Fruit fly (Drosophila melanogaster) whole organism, embryonic: ENCODE results near the gene lqf.
A peak's percentile ranks its signal among the peaks of the same experiment; 100 is the strongest.
"Not testable (repeated sequence)": the region's sequence is repeated elsewhere in the genome, so short reads cannot be mapped to it uniquely, and the experiment has no call there.

Source experiments
- Atf6 ChIP-seq: fragments of 200-800 bp; sonication (Bioruptor generic); IDR thresholded peaks from 2 replicates; pipeline ENCODE4 v1.3.6; 2022; ENCODE audit warnings: missing biosample characterization, missing genetic modification characterization
- CG11093 ChIP-seq: fragments of 200-800 bp; sonication (Bioruptor generic); IDR thresholded peaks from 3 replicates; pipeline ENCODE4 v1.3.6; 2022; ENCODE audit warnings: missing biosample characterization, missing genetic modification characterization
- CG14667 ChIP-seq: fragments of 200-800 bp; sonication (Bioruptor generic); IDR thresholded peaks from 2 replicates; pipeline ENCODE4 v1.3.6; 2022; ENCODE audit warnings: missing biosample characterization, missing genetic modification characterization
- CG14965 ChIP-seq: fragments of 200-800 bp; sonication (Bioruptor generic); optimal IDR thresholded peaks from 2 replicates; lab custom pipeline; 2016; ENCODE audit warnings: missing biosample characterization, missing genetic modification characterization, borderline replicate concordance
- CG15479 ChIP-seq: fragments of 200-800 bp; sonication (Bioruptor generic); optimal IDR thresholded peaks from 3 replicates; lab custom pipeline; 2019; ENCODE audit warnings: missing biosample characterization, mild to moderate bottlenecking, missing genetic modification characterization, moderate library complexity
- CG17361 ChIP-seq: fragments of 200-800 bp; sonication (Bioruptor generic); IDR thresholded peaks from 3 replicates; pipeline ENCODE4 v1.3.6; 2022; ENCODE audit warnings: missing biosample characterization, missing genetic modification characterization
- CG18476 ChIP-seq: fragments of 200-800 bp; sonication (Bioruptor generic); optimal IDR thresholded peaks from 2 replicates; lab custom pipeline; 2016; ENCODE audit warnings: missing biosample characterization, mild to moderate bottlenecking, missing genetic modification characterization
- CG2129 ChIP-seq: fragments of 200-800 bp; sonication (Bioruptor generic); IDR thresholded peaks from 2 replicates; pipeline ENCODE4 v1.3.6; 2022; ENCODE audit warnings: missing biosample characterization, missing genetic modification characterization; ENCODE audit not compliant: partially characterized antibody
- CG3407 ChIP-seq: fragments of 200-800 bp; sonication (Bioruptor generic); optimal IDR thresholded peaks from 2 replicates; lab custom pipeline; 2018; ENCODE audit warnings: missing biosample characterization, mild to moderate bottlenecking, missing genetic modification characterization
- CG4730 ChIP-seq: fragments of 200-800 bp; sonication (Bioruptor generic); IDR thresholded peaks from 2 replicates; pipeline ENCODE4 v1.3.6; 2022; ENCODE audit warnings: missing biosample characterization, missing genetic modification characterization
- CG6254 ChIP-seq: fragments of 200-800 bp; sonication (Bioruptor generic); optimal IDR thresholded peaks from 3 replicates; lab custom pipeline; 2017; ENCODE audit warnings: mild to moderate bottlenecking, missing biosample characterization, missing genetic modification reagents, missing genetic modification characterization
- CG9609 ChIP-seq: fragments of 200-800 bp; sonication (Bioruptor generic); optimal IDR thresholded peaks from 3 replicates; lab custom pipeline; 2016; ENCODE audit warnings: missing biosample characterization, missing genetic modification characterization
- CkIIα-i1 ChIP-seq: fragments of 200-800 bp; sonication (Bioruptor generic); IDR thresholded peaks from 2 replicates; pipeline ENCODE4 v1.3.6; 2022; ENCODE audit warnings: missing biosample characterization, missing genetic modification characterization
- CrebB ChIP-seq: fragments of 200-800 bp; sonication (Bioruptor generic); optimal IDR thresholded peaks from 3 replicates; lab custom pipeline; 2018; ENCODE audit warnings: missing biosample characterization, mild to moderate bottlenecking, missing genetic modification characterization
- Dek ChIP-seq: fragments of 200-800 bp; sonication (Bioruptor generic); optimal IDR thresholded peaks from 3 replicates; lab custom pipeline; 2019; ENCODE audit warnings: missing biosample characterization, mild to moderate bottlenecking, missing genetic modification characterization, moderate library complexity
- Drgx ChIP-seq: fragments of 200-800 bp; sonication (Bioruptor generic); IDR thresholded peaks from 2 replicates; pipeline ENCODE4 v1.3.6; 2022; ENCODE audit warnings: missing biosample characterization, missing genetic modification characterization
- ERR ChIP-seq: fragments of 200-800 bp; sonication (Bioruptor generic); optimal IDR thresholded peaks from 2 replicates; lab custom pipeline; 2016; ENCODE audit warnings: missing biosample characterization, missing genetic modification characterization
- Ets65A ChIP-seq: fragments of 200-800 bp; sonication (Bioruptor generic); peaks from one replicate; lab custom pipeline; 2016; ENCODE audit warnings: missing biosample characterization, missing genetic modification characterization
- Fer2 ChIP-seq: fragments of 200-800 bp; sonication (Bioruptor generic); optimal IDR thresholded peaks from 2 replicates; lab custom pipeline; 2018; ENCODE audit warnings: missing biosample characterization, mild to moderate bottlenecking, missing genetic modification characterization, moderate library complexity
- Fer3 ChIP-seq: fragments of 200-800 bp; sonication (Bioruptor generic); optimal IDR thresholded peaks from 2 replicates; lab custom pipeline; 2018; ENCODE audit warnings: missing biosample characterization, mild to moderate bottlenecking, missing genetic modification characterization, moderate library complexity
- HLH4C ChIP-seq: fragments of 200-800 bp; sonication (Bioruptor generic); IDR thresholded peaks from 3 replicates; pipeline ENCODE4 v1.3.6; 2022; ENCODE audit warnings: missing biosample characterization, missing genetic modification characterization; ENCODE audit not compliant: partially characterized antibody
- MBD-R2 ChIP-seq: fragments of 200-800 bp; sonication (Bioruptor generic); IDR thresholded peaks from 2 replicates; pipeline ENCODE4 v1.3.6; 2022; ENCODE audit warnings: missing biosample characterization, missing genetic modification characterization
- MESR4 ChIP-seq: fragments of 200-800 bp; sonication (Bioruptor generic); optimal IDR thresholded peaks from 2 replicates; lab custom pipeline; 2018; ENCODE audit warnings: missing biosample characterization, mild to moderate bottlenecking, missing genetic modification characterization, moderate library complexity
- Pdp1 ChIP-seq, 2 experiments: fragments of 200-800 bp; sonication (Bioruptor generic); optimal IDR thresholded peaks; 3 replicates each; lab custom pipeline; 2016; ENCODE audit warnings: missing biosample characterization in 2 of 2, missing genetic modification characterization in 2 of 2, mild to moderate bottlenecking in 1 of 2, moderate library complexity in 1 of 2
- Ravus ChIP-seq: fragments of 200-800 bp; sonication (Bioruptor generic); IDR thresholded peaks from 2 replicates; pipeline ENCODE4 v1.3.6; 2022; ENCODE audit warnings: missing biosample characterization, missing genetic modification characterization
- Rfx ChIP-seq: fragments of 200-800 bp; sonication (Bioruptor generic); IDR thresholded peaks from 2 replicates; pipeline ENCODE4 v1.3.6; 2022; ENCODE audit warnings: missing biosample characterization, missing genetic modification characterization
- Stat92E ChIP-seq, 3 experiments: fragments of >200 bp in 2 of 3; fragments of 200-800 bp in 1 of 3; sonication (Bioruptor generic) in 1 of 3; optimal IDR thresholded peaks; 2 replicates each; lab custom pipeline; 2017 to 2019; ENCODE audit warnings: missing biosample characterization in 3 of 3, missing genetic modification characterization in 3 of 3, mild to moderate bottlenecking in 1 of 3, moderate library complexity in 1 of 3
- Trl ChIP-seq, 3 experiments: fragments of >200 bp in 2 of 3; fragments of 200-800 bp in 1 of 3; sonication (Bioruptor generic) in 1 of 3; optimal IDR thresholded peaks; 2 replicates in 1 of 3; 3 replicates in 2 of 3; lab custom pipeline; 2016 to 2017; ENCODE audit warnings: missing biosample characterization in 1 of 3, missing genetic modification characterization in 1 of 3
- aop ChIP-seq: fragments of 200-800 bp; sonication (Bioruptor generic); IDR thresholded peaks from 2 replicates; pipeline ENCODE4 v1.3.6; 2022; ENCODE audit warnings: missing biosample characterization, missing genetic modification characterization
- dati ChIP-seq: fragments of 200-800 bp; sonication (Bioruptor generic); IDR thresholded peaks from 2 replicates; pipeline ENCODE4 v1.3.6; 2022; ENCODE audit warnings: missing biosample characterization, missing genetic modification characterization
- eve ChIP-seq, 2 experiments: fragments of >200 bp; optimal IDR thresholded peaks; 2 replicates each; lab custom pipeline; 2017; ENCODE audit warnings: missing biosample characterization in 2 of 2, missing genetic modification characterization in 2 of 2
- exex ChIP-seq: fragments of 200-800 bp; sonication (Bioruptor generic); optimal IDR thresholded peaks from 4 replicates; lab custom pipeline; 2018; ENCODE audit warnings: missing biosample characterization, mild to moderate bottlenecking, missing genetic modification characterization, moderate library complexity
- fd64A ChIP-seq: fragments of 200-800 bp; sonication (Bioruptor generic); optimal IDR thresholded peaks from 3 replicates; lab custom pipeline; 2018; ENCODE audit warnings: missing biosample characterization, mild to moderate bottlenecking, missing genetic modification characterization
- gem ChIP-seq: fragments of 200-800 bp; sonication (Bioruptor generic); optimal IDR thresholded peaks from 2 replicates; lab custom pipeline; 2019; ENCODE audit warnings: missing biosample characterization, mild to moderate bottlenecking, missing genetic modification characterization, moderate library complexity
- lbe ChIP-seq: fragments of 200-800 bp; sonication (Bioruptor generic); optimal IDR thresholded peaks from 2 replicates; lab custom pipeline; 2016; ENCODE audit warnings: missing biosample characterization, mild to moderate bottlenecking, missing genetic modification characterization
- nerfin-1 ChIP-seq: fragments of 200-800 bp; sonication (Bioruptor generic); optimal IDR thresholded peaks from 3 replicates; lab custom pipeline; 2019; ENCODE audit warnings: missing biosample characterization, mild to moderate bottlenecking, missing genetic modification characterization, moderate library complexity
- nom ChIP-seq: fragments of 200-800 bp; sonication (Bioruptor generic); optimal IDR thresholded peaks from 2 replicates; lab custom pipeline; 2017; ENCODE audit warnings: missing biosample characterization, missing genetic modification characterization, mild to moderate bottlenecking, moderate library complexity, missing genetic modification reagents
- odd ChIP-seq: fragments of 200-800 bp; sonication (Bioruptor generic); optimal IDR thresholded peaks from 2 replicates; lab custom pipeline; 2017; ENCODE audit warnings: missing biosample characterization, mild to moderate bottlenecking, missing genetic modification characterization
- salm ChIP-seq: fragments of 200-800 bp; sonication (Bioruptor generic); optimal IDR thresholded peaks from 2 replicates; lab custom pipeline; 2018; ENCODE audit warnings: missing biosample characterization, mild to moderate bottlenecking, missing genetic modification characterization
- sim ChIP-seq: fragments of 200-800 bp; sonication (Bioruptor generic); IDR thresholded peaks from 2 replicates; pipeline ENCODE4 v1.3.6; 2022; ENCODE audit warnings: missing biosample characterization, missing genetic modification characterization
- slou ChIP-seq: fragments of 200-800 bp; sonication (Bioruptor generic); optimal IDR thresholded peaks from 3 replicates; lab custom pipeline; 2016; ENCODE audit warnings: missing biosample characterization, missing genetic modification characterization
- tgo ChIP-seq: fragments of 200-800 bp; sonication (Bioruptor generic); IDR thresholded peaks from 3 replicates; pipeline ENCODE4 v1.3.6; 2022; ENCODE audit warnings: missing biosample characterization, missing genetic modification characterization
- vfl ChIP-seq: fragments of 200-800 bp; sonication (Bioruptor generic); optimal IDR thresholded peaks from 2 replicates; lab custom pipeline; 2016; ENCODE audit warnings: missing biosample characterization, missing genetic modification characterization
- zfh2 ChIP-seq: fragments of 200-800 bp; sonication (Bioruptor generic); optimal IDR thresholded peaks from 2 replicates; lab custom pipeline; 2016; ENCODE audit warnings: missing biosample characterization, missing genetic modification characterization

lqf gene

dm6 chr3L:7496097-7496496, 32.5 kb upstream of the lqf start, which contains the start of gene Cyp4d8:
Gene Cyp4d8 (minus strand): TSS chr3L:7496197.
- TF ChIP-seq Fer2 (tag; lab: Kevin White, UChicago) (no peak), Ets65A (peak; percentile 46), zfh2 (GFP tag; lab: Kevin White, UChicago) (no peak), lbe (GFP tag; lab: Kevin White, UChicago) (no peak), MESR4 (GFP tag; lab: Kevin White, UChicago) (no peak), exex (no peak), sim (no peak)
- TF ChIP-seq, all 482 proteins: peak for 1

dm6 chr3L:7498731-7499130, 29.8 kb upstream of the lqf start, which contains the start of gene CG8539:
Gene CG8539 (minus strand): TSS chr3L:7498831.
- not testable (repeated sequence) for TF ChIP-seq CG6254 (GFP tag; lab: Kevin White, UChicago); CG2129 (GFP tag; lab: Robert Waterston, UW); CG15479

dm6 chr3L:7506117-7506516, 22.5 kb upstream of the lqf start, which contains the start of gene CG7548:
Gene CG7548 (minus strand): TSS chr3L:7506217.
- TF ChIP-seq CG18476 (GFP tag; lab: Kevin White, UChicago), result no peak
- TF ChIP-seq CG9609 (GFP tag; lab: Kevin White, UChicago), result no peak
- TF ChIP-seq gem (tag; lab: Kevin White, UChicago), result no peak
- TF ChIP-seq Rfx (GFP tag; lab: Robert Waterston, UW), result no peak
- TF ChIP-seq Stat92E (GFP tag; optimal IDR thresholded peaks at IDR 0.05; lab: Kevin White, UChicago), result no peak
- TF ChIP-seq CG3407 (GFP tag; lab: Kevin White, UChicago), result no peak
- no peak for TF ChIP-seq HLH4C (GFP tag; lab: Robert Waterston, UW)
- TF ChIP-seq eve (GFP tag; optimal IDR thresholded peaks at IDR 0.05; lab: Kevin White, UChicago), result no peak
- no peak for TF ChIP-seq CG14667 (GFP tag; lab: Robert Waterston, UW)
- no peak for TF ChIP-seq vfl
- no peak for TF ChIP-seq CG14965
- no peak for TF ChIP-seq CG4730
- no peak for TF ChIP-seq Trl (optimal IDR thresholded peaks at IDR 0.05; lab: Kevin White, UChicago)
- no peak for TF ChIP-seq Trl (GFP tag; optimal IDR thresholded peaks at IDR 0.05; lab: Kevin White, UChicago)
- TF ChIP-seq Pdp1 (GFP tag; optimal IDR thresholded peaks at IDR 0.05; lab: Kevin White, UChicago), result no peak
- no peak for TF ChIP-seq MESR4 (GFP tag; lab: Kevin White, UChicago)
- no peak for TF ChIP-seq CrebB
- no peak for TF ChIP-seq Atf6

dm6 chr3L:7510414-7511384, 17.9 kb upstream of the lqf start, which contains the start of gene CG7546:
Gene CG7546 (plus strand): TSS chr3L:7510986.
- TF ChIP-seq Drgx (no peak), Ravus (GFP tag; lab: Robert Waterston, UW) (no peak), CG11093 (no peak), nom (GFP tag; lab: Kevin White, UChicago) (no peak), tgo (no peak), ERR (GFP tag; lab: Kevin White, UChicago) (no peak), Dek (tag; lab: Kevin White, UChicago) (peak; percentile 16), CG17361 (no peak; the same call in 2 of the 3 replicates), nerfin-1 (tag; lab: Kevin White, UChicago) (peak; percentile 27), CkIIα-i1 (GFP tag; lab: Robert Waterston, UW) (no peak), slou (no peak), salm (tag; lab: Kevin White, UChicago) (no peak), MBD-R2 (GFP tag; lab: Robert Waterston, UW) (peak; percentile 64), fd64A (no peak), Fer3 (tag; lab: Kevin White, UChicago) (peak; percentile 4), odd (GFP tag; lab: Kevin White, UChicago) (no peak), aop (GFP tag; lab: Robert Waterston, UW) (no peak), dati (GFP tag; lab: Robert Waterston, UW) (no peak), MESR4 (GFP tag; lab: Kevin White, UChicago) (peak; percentile 97)
